Fruit fly (Drosophila melanogaster) whole organism, prepupa: ENCODE measurements around the gene CG9393.

Source experiments
- CG11294 ChIP-seq: fragments of 200-800 bp; sonication (Bioruptor generic); IDR thresholded peaks from 2 replicates; pipeline ENCODE4 v1.3.6; 2022; ENCODE audit warnings: missing biosample characterization, missing genetic modification characterization
- CG6792 ChIP-seq: fragments of 200-800 bp; sonication (Bioruptor generic); optimal IDR thresholded peaks from 3 replicates; lab custom pipeline; 2016; ENCODE audit warnings: missing biosample characterization, missing genetic modification characterization
- CG8119 ChIP-seq: fragments of 200-800 bp; sonication (Bioruptor generic); IDR thresholded peaks from 3 replicates; pipeline ENCODE4 v1.3.6; 2022; ENCODE audit warnings: missing biosample characterization, missing genetic modification characterization
- CG8319 ChIP-seq: fragments of 200-800 bp; sonication (Bioruptor generic); optimal IDR thresholded peaks from 3 replicates; lab custom pipeline; 2016; ENCODE audit warnings: missing biosample characterization, missing genetic modification characterization
- Eip75B ChIP-seq: fragments of 200-800 bp; sonication (Bioruptor generic); optimal IDR thresholded peaks from 3 replicates; lab custom pipeline; 2016; ENCODE audit warnings: missing biosample characterization, missing genetic modification characterization
- cyc ChIP-seq: fragments of 200-800 bp; sonication (Bioruptor generic); optimal IDR thresholded peaks from 3 replicates; lab custom pipeline; 2016; ENCODE audit warnings: missing biosample characterization, missing genetic modification characterization
- salr ChIP-seq, 2 experiments: fragments of 200-800 bp; sonication (Bioruptor generic); optimal IDR thresholded peaks; 3 replicates each; lab custom pipeline; 2016 to 2018; ENCODE audit warnings: missing biosample characterization in 2 of 2, missing genetic modification characterization in 2 of 2, mild to moderate bottlenecking in 1 of 2

DNA sequence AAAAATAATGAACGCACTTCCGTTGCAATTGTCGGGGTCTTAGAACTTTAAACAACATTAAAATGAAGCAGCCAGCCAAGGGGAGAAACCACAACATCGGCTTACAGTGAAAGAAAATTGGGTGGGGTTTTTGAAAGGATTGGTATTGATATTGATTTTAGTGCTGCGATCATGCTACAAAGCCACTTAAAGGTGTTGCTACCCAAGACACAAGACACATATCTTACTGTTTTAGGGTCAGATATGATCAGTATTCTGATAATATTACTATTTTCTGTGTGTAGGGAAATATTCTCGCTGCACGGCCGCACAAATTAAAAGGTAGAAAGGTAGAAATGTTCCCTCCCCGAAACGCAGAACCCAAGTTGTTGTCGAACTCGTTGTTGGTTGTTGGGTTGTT lies 41.6 kb upstream of the CG9393 start:
- TF ChIP-seq CG8319 (GFP tag; lab: Kevin White, UChicago) = peak; percentile 43
- peak; percentile 65 for TF ChIP-seq Eip75B (GFP tag; lab: Kevin White, UChicago)
- TF ChIP-seq cyc (GFP tag; lab: Kevin White, UChicago) = peak; percentile 56
- TF ChIP-seq CG6792 (GFP tag; lab: Kevin White, UChicago) = peak; percentile 59
- no peak for TF ChIP-seq CG11294
- TF ChIP-seq salr (GFP tag; optimal IDR thresholded peaks at IDR 0.05; lab: Kevin White, UChicago) = peak; percentile 43 to 48
- peak; percentile 39; the same call in 1 of the 3 replicates for TF ChIP-seq CG8119 (GFP tag; lab: Robert Waterston, UW)
